Comparison of ENCODE assay signal across 6 fruit fly cellular contexts in the genomic region with DNA sequence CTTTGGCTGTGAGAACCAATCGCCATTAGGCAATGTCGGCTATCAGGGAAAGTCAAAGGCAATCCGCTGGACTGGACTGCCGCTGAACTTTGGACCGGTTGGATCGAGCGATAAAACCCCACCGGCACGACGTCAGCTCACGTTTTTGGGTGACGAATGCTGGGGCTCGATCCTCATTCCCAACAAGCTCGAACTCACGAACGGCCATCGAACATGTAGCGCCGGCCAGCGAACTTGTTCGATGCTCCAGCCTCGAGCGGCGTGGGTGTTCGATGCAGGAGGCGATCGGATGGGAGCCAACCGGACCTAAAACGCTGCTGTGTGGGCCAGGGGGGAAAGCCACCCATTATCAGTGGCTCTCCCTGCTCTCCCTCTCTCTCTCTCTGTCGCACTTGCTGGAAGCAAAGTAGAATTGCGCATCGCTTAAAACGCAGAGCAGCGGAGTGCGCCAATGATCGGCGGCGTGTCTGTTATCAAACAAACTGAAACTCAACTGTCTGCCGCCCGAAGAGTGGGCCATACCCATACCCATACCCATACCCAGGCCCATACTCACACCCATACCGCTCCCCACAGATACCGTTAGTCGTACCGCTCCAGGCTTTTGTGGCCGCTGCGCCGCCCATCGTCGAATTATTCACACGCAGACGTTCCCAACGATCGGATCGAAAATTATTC.
A peak's percentile ranks its signal among the peaks of the same experiment; 100 is the strongest.
TF ChIP-seq lines count a peak whose summit lies in the region.

A gene (plus strand): TSS at position 628 of the 678 bp plus-strand sequence.

- TF ChIP-seq CTCF in whole organism, embryonic (GFP tag; optimal IDR thresholded peaks at IDR 0.05; lab: Kevin White, UChicago) = no peak

TF ChIP-seq in whole organism, 6 proteins besides CTCF, POLR2A, EP300 and RAD21:
- TF ChIP-seq CG8478 (optimal IDR thresholded peaks at IDR 0.05; lab: Kevin White, UChicago) (no peak), Dll (optimal IDR thresholded peaks at IDR 0.05; lab: Kevin White, UChicago) (peak; percentile 8)

TF ChIP-seq in whole organism, adult, 20 proteins besides CTCF, POLR2A, EP300 and RAD21:
- TF ChIP-seq cic (GFP tag; optimal IDR thresholded peaks at IDR 0.05; lab: Kevin White, UChicago) (peak; percentile 7), kay (GFP tag; lab: Kevin White, UChicago; ENCODE audit: borderline replicate concordance) (peak; percentile 36), tj (GFP tag; optimal IDR thresholded peaks at IDR 0.05; lab: Kevin White, UChicago) (no peak), Mnt (GFP tag; optimal IDR thresholded peaks at IDR 0.05; lab: Kevin White, UChicago) (peak; percentile 18), CG12768 (GFP tag; optimal IDR thresholded peaks at IDR 0.05; lab: Kevin White, UChicago) (peak; percentile 42)

TF ChIP-seq in whole organism, embryonic, 481 proteins besides CTCF, POLR2A, EP300 and RAD21 (continues in another document):
- TF ChIP-seq chn (GFP tag; optimal IDR thresholded peaks at IDR 0.05; lab: Kevin White, UChicago) = peak; percentile 21
- TF ChIP-seq toy (GFP tag; IDR thresholded peaks at IDR 0.05; lab: Robert Waterston, UW) = no peak
- no peak for TF ChIP-seq Neu2 (GFP tag; optimal IDR thresholded peaks at IDR 0.05; lab: Kevin White, UChicago; ENCODE audit: borderline replicate concordance)
- no peak for TF ChIP-seq CG31365 (tag; optimal IDR thresholded peaks at IDR 0.05; lab: Kevin White, UChicago)
- peak; percentile 9; the same call in 1 of the 2 replicates for TF ChIP-seq CG32532 (GFP tag; IDR thresholded peaks at IDR 0.05; lab: Robert Waterston, UW)
- TF ChIP-seq sug (tag; optimal IDR thresholded peaks at IDR 0.05; lab: Kevin White, UChicago) = peak; percentile 93
- TF ChIP-seq bsh (GFP tag; optimal IDR thresholded peaks at IDR 0.05; lab: Kevin White, UChicago) = peak in 1 of 2 experiments; percentile 77
- TF ChIP-seq Lpt (GFP tag; optimal IDR thresholded peaks at IDR 0.05; lab: Kevin White, UChicago) = no peak
- TF ChIP-seq CG34376 (GFP tag; optimal IDR thresholded peaks at IDR 0.05; lab: Kevin White, UChicago) = peak; percentile 85
- no peak for TF ChIP-seq cad (GFP tag; optimal IDR thresholded peaks at IDR 0.05; lab: Kevin White, UChicago)
- TF ChIP-seq ERR (GFP tag; optimal IDR thresholded peaks at IDR 0.05; lab: Kevin White, UChicago) = peak; percentile 22
- TF ChIP-seq crol (GFP tag; IDR thresholded peaks at IDR 0.05; lab: Robert Waterston, UW) = peak; percentile 90
- TF ChIP-seq Dp (GFP tag; optimal IDR thresholded peaks at IDR 0.05; lab: Kevin White, UChicago) = no peak
- TF ChIP-seq sob (GFP tag; IDR thresholded peaks at IDR 0.05; lab: Robert Waterston, UW) = peak; percentile 22; the same call in 1 of the 2 replicates
- TF ChIP-seq Six4 (GFP tag; optimal IDR thresholded peaks at IDR 0.05; lab: Kevin White, UChicago) = no peak
- peak; percentile 21 for TF ChIP-seq gro (GFP tag; optimal IDR thresholded peaks at IDR 0.05; lab: Kevin White, UChicago)
- peak; percentile 86 for TF ChIP-seq cwo (GFP tag; optimal IDR thresholded peaks at IDR 0.05; lab: Kevin White, UChicago)
- TF ChIP-seq Deaf1 (tag; optimal IDR thresholded peaks at IDR 0.05; lab: Kevin White, UChicago) = peak; percentile 73

TF ChIP-seq in whole organism, prepupa, 60 proteins besides CTCF, POLR2A, EP300 and RAD21 (continues in another document):
- TF ChIP-seq CG8632 (GFP tag; optimal IDR thresholded peaks at IDR 0.05; lab: Kevin White, UChicago) (no peak), CG11762 (GFP tag; optimal IDR thresholded peaks at IDR 0.05; lab: Kevin White, UChicago; ENCODE audit: insufficient read depth) (peak; percentile 12), CG3032 (tag; optimal IDR thresholded peaks at IDR 0.05; lab: Kevin White, UChicago) (no peak), achi (GFP tag; optimal IDR thresholded peaks at IDR 0.05; lab: Kevin White, UChicago) (peak; percentile 60), Blimp-1 (GFP tag; optimal IDR thresholded peaks at IDR 0.05; lab: Kevin White, UChicago) (peak; percentile 41), Eip75B (GFP tag; optimal IDR thresholded peaks at IDR 0.05; lab: Kevin White, UChicago) (peak; percentile 30), Gug (GFP tag; IDR thresholded peaks at IDR 0.05; lab: Robert Waterston, UW) (no peak), CG6792 (GFP tag; optimal IDR thresholded peaks at IDR 0.05; lab: Kevin White, UChicago) (no peak), Ets21C (GFP tag; optimal IDR thresholded peaks at IDR 0.05; lab: Kevin White, UChicago) (no peak), CG15336 (GFP tag; IDR thresholded peaks at IDR 0.05; lab: Robert Waterston, UW) (peak; percentile 51; the same call in 1 of the 2 replicates), fkh (GFP tag; optimal IDR thresholded peaks at IDR 0.05; lab: Kevin White, UChicago) (no peak), CG10631 (GFP tag; optimal IDR thresholded peaks at IDR 0.05; lab: Kevin White, UChicago) (no peak), svp (GFP tag; lab: Kevin White, UChicago) (peak; percentile 89), fd85E (GFP tag; optimal IDR thresholded peaks at IDR 0.05; lab: Kevin White, UChicago) (peak; percentile 43), CG8319 (GFP tag; optimal IDR thresholded peaks at IDR 0.05; lab: Kevin White, UChicago) (peak; percentile 39), CG1621 (tag; optimal IDR thresholded peaks at IDR 0.05; lab: Kevin White, UChicago) (peak; percentile 64), CG4318 (GFP tag; optimal IDR thresholded peaks at IDR 0.05; lab: Kevin White, UChicago) (no peak), spab (GFP tag; optimal IDR thresholded peaks at IDR 0.05; lab: Kevin White, UChicago) (peak; percentile 73), Met (GFP tag; optimal IDR thresholded peaks at IDR 0.05; lab: Kevin White, UChicago) (peak; percentile 38), CG8119 (GFP tag; IDR thresholded peaks at IDR 0.05; lab: Robert Waterston, UW) (peak; percentile 63)

TF ChIP-seq in whole organism, pupa, 21 proteins besides CTCF, POLR2A, EP300 and RAD21:
- TF ChIP-seq CG12605 (GFP tag; IDR thresholded peaks at IDR 0.05; lab: Robert Waterston, UW) (peak; percentile 61), EcR (GFP tag; optimal IDR thresholded peaks at IDR 0.05; lab: Kevin White, UChicago) (peak; percentile 27), CG9948 (tag; optimal IDR thresholded peaks at IDR 0.05; lab: Kevin White, UChicago) (no peak), CG14655 (GFP tag; optimal IDR thresholded peaks at IDR 0.05; lab: Kevin White, UChicago) (peak; percentile 55), D1 (tag; optimal IDR thresholded peaks at IDR 0.05; lab: Kevin White, UChicago) (no peak), Pif1B (GFP tag; optimal IDR thresholded peaks at IDR 0.05; lab: Kevin White, UChicago) (peak; percentile 79), Snoo (tag; optimal IDR thresholded peaks at IDR 0.05; lab: Kevin White, UChicago) (peak; percentile 49), CG8159 (tag; optimal IDR thresholded peaks at IDR 0.05; lab: Kevin White, UChicago) (peak; percentile 27), CG17806 (tag; optimal IDR thresholded peaks at IDR 0.05; lab: Kevin White, UChicago) (peak; percentile 10), CG10348 (GFP tag; IDR thresholded peaks at IDR 0.05; lab: Robert Waterston, UW) (no peak), Ets98B (GFP tag; IDR thresholded peaks at IDR 0.05; lab: Robert Waterston, UW) (peak; percentile 72), CG13204 (GFP tag; optimal IDR thresholded peaks at IDR 0.05; lab: Kevin White, UChicago) (peak; percentile 99), CG32121 (GFP tag; IDR thresholded peaks at IDR 0.05; lab: Robert Waterston, UW) (0 out of 2 replicates have a peak, but pooled peaks have one; percentile 26), CG8301 (tag; optimal IDR thresholded peaks at IDR 0.05; lab: Kevin White, UChicago) (peak; percentile 42), CG4496 (GFP tag; IDR thresholded peaks at IDR 0.05; lab: Robert Waterston, UW) (peak; percentile 85), CG34367 (tag; optimal IDR thresholded peaks at IDR 0.05; lab: Kevin White, UChicago) (peak; percentile 41), rn (GFP tag; IDR thresholded peaks at IDR 0.05; lab: Robert Waterston, UW) (no peak), Pif1A (GFP tag; optimal IDR thresholded peaks at IDR 0.05; lab: Kevin White, UChicago) (peak; percentile 77), gl (tag; optimal IDR thresholded peaks at IDR 0.05; lab: Kevin White, UChicago) (peak; percentile 88), fd96Ca (GFP tag; IDR thresholded peaks at IDR 0.05; lab: Robert Waterston, UW) (no peak), CG15710 (tag; optimal IDR thresholded peaks at IDR 0.05; lab: Kevin White, UChicago) (no peak)

TF ChIP-seq in whole organism, wandering third instar larva, 38 proteins besides CTCF, POLR2A, EP300 and RAD21 (continues in another document):
- TF ChIP-seq dl (GFP tag; optimal IDR thresholded peaks at IDR 0.05; lab: Kevin White, UChicago; ENCODE audit: insufficient read depth in 1 of 2, partially characterized antibody in 2 of 2) (peak; percentile 22 to 26), GATAd (GFP tag; optimal IDR thresholded peaks at IDR 0.05; lab: Kevin White, UChicago) (no peak), Dif (GFP tag; optimal IDR thresholded peaks at IDR 0.05; lab: Kevin White, UChicago; ENCODE audit: partially characterized antibody) (peak; percentile 42), dsf (GFP tag; optimal IDR thresholded peaks at IDR 0.05; lab: Kevin White, UChicago; ENCODE audit: borderline replicate concordance) (no peak), dmrt93B (GFP tag; optimal IDR thresholded peaks at IDR 0.05; lab: Kevin White, UChicago) (no peak), Hr83 (GFP tag; optimal IDR thresholded peaks at IDR 0.05; lab: Kevin White, UChicago; ENCODE audit: poor library complexity, severe bottlenecking) (peak; percentile 45), Jra (GFP tag; optimal IDR thresholded peaks at IDR 0.05; lab: Kevin White, UChicago) (peak; percentile 15), Abd-B (GFP tag; optimal IDR thresholded peaks at IDR 0.05; lab: Kevin White, UChicago) (no peak), tai (GFP tag; optimal IDR thresholded peaks at IDR 0.05; lab: Kevin White, UChicago) (no peak), woc (GFP tag; optimal IDR thresholded peaks at IDR 0.05; lab: Kevin White, UChicago) (no peak), jim (GFP tag; optimal IDR thresholded peaks at IDR 0.05; lab: Kevin White, UChicago) (no peak), usp (GFP tag; optimal IDR thresholded peaks at IDR 0.05; lab: Kevin White, UChicago) (no peak), psq (GFP tag; optimal IDR thresholded peaks at IDR 0.05; lab: Kevin White, UChicago) (no peak), lola (GFP tag; optimal IDR thresholded peaks at IDR 0.05; lab: Kevin White, UChicago) (no peak), N (GFP tag; optimal IDR thresholded peaks at IDR 0.05; lab: Kevin White, UChicago) (no peak), fru (GFP tag; optimal IDR thresholded peaks at IDR 0.05; lab: Kevin White, UChicago) (no peak), foxo (GFP tag; optimal IDR thresholded peaks at IDR 0.05; lab: Kevin White, UChicago) (peak in 1 of 2 experiments; percentile 18), Hnf4 (GFP tag; optimal IDR thresholded peaks at IDR 0.05; lab: Kevin White, UChicago) (peak; percentile 92), CG32264 (GFP tag; optimal IDR thresholded peaks at IDR 0.05; lab: Kevin White, UChicago) (no peak), CrebA (GFP tag; optimal IDR thresholded peaks at IDR 0.05; lab: Kevin White, UChicago; ENCODE audit: borderline replicate concordance) (peak; percentile 85), Hr78 (GFP tag; optimal IDR thresholded peaks at IDR 0.05; lab: Kevin White, UChicago) (no peak), Rel (GFP tag; optimal IDR thresholded peaks at IDR 0.05; lab: Kevin White, UChicago) (peak; percentile 83), Rel (tag; optimal IDR thresholded peaks at IDR 0.05; lab: Kevin White, UChicago) (peak; percentile 90)
